Worm (Caenorhabditis elegans): ENCODE measurements around the gene ced-4.

ced-4 gene

DNA sequence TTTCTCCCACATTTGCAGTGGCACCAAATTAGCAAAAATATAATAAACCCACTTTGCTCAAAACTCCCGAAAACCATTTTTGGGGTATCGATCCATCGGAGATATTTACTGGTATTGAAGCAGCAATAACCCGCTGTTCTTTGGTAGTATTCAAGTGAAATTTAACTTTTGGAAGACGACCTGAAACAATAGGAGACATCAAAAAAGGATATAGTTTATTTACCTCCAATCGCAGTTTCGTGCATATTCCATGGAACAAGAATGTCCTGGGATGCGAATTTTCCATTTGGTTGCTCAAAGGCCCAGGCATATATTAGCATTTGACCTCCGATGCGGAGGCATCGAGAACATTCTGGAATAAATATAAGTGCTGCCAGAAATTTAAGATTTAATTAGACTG, 21.3 kb downstream of the ced-4 start:
- TF ChIP-seq flh-1 (GFP tag; optimal IDR thresholded peaks at IDR 0.05) (no peak), drap-1 (GFP tag; optimal IDR thresholded peaks at IDR 0.05) (no peak), lsy-2 (tag; optimal IDR thresholded peaks at IDR 0.05) (no peak), unc-62 (GFP tag; optimal IDR thresholded peaks at IDR 0.05) (no peak), lin-13 (tag; optimal IDR thresholded peaks at IDR 0.05) (no peak), unc-39 (tag; optimal IDR thresholded peaks at IDR 0.05) (no peak)

- no peak for TF ChIP-seq nhr-76 (tag; optimal IDR thresholded peaks at IDR 0.05)
These were observed 22.5 kb downstream of the ced-4 start, which contains the start of gene C35D10.12 for ce11 chrIII:4874671-4875070. Gene C35D10.12 (minus strand): TSS chrIII:4874771.

ce11 chrIII:4875663-4876062, 23.5 kb downstream of the ced-4 start:
- TF ChIP-seq ces-1 (GFP tag; optimal IDR thresholded peaks at IDR 0.05) (peak; percentile 21), drap-1 (GFP tag; optimal IDR thresholded peaks at IDR 0.05) (no peak)

ce11 chrIII:4878281-4878680, 26.2 kb downstream of the ced-4 start, which contains the start of the genes tost-1 and arx-6:
Gene tost-1 (minus strand): TSS chrIII:4878311.
Gene arx-6 (plus strand): TSS chrIII:4878658.
- no peak for TF ChIP-seq ces-1 (GFP tag; optimal IDR thresholded peaks at IDR 0.05)
- peak; percentile 50 for TF ChIP-seq mep-1 (tag; optimal IDR thresholded peaks at IDR 0.05)
- peak; percentile 37 for TF ChIP-seq lsy-2 (tag; optimal IDR thresholded peaks at IDR 0.05)
- TF ChIP-seq hlh-1 (tag; optimal IDR thresholded peaks at IDR 0.05): no peak
- TF ChIP-seq pha-4 (tag; optimal IDR thresholded peaks at IDR 0.05): peak; percentile 19

- no peak for TF ChIP-seq ces-1 (GFP tag; optimal IDR thresholded peaks at IDR 0.05)
These were observed 27.3 kb downstream of the ced-4 start, which contains the start of gene C35D10.1 for ce11 chrIII:4879445-4879844. Gene C35D10.1 (plus strand): TSS chrIII:4879745.

DNA sequence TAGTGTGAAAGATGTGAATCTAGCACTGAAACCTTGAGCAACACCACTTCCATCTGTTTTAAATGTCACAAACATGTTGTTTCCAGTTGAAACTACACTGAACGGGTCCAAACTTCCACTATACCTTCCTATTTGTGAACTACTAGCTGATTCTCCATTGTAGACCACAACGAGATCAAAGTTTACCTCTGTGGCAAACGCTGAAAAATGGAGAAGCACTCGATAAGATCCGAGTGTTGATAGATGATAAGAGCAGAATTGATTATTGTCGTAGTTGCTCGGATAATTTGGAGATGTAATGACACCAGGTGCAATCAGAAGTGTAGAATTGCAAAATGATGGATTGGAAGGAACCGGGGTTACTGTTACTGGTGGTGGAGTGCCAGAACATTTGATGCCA, 29.8 kb downstream of the ced-4 start:
- TF ChIP-seq drap-1 (GFP tag; optimal IDR thresholded peaks at IDR 0.05): no peak
- no peak for TF ChIP-seq hlh-1 (tag; optimal IDR thresholded peaks at IDR 0.05)
- no peak for TF ChIP-seq tbx-8 (GFP tag; optimal IDR thresholded peaks at IDR 0.05)
- TF ChIP-seq zip-8 (tag; optimal IDR thresholded peaks at IDR 0.05): no peak
- no peak for TF ChIP-seq nhr-76 (tag; optimal IDR thresholded peaks at IDR 0.05)
- TF ChIP-seq mep-1 (tag; optimal IDR thresholded peaks at IDR 0.05): no peak
- TF ChIP-seq sem-2 (GFP tag; optimal IDR thresholded peaks at IDR 0.05): no peak
- TF ChIP-seq ceh-43 (GFP tag; optimal IDR thresholded peaks at IDR 0.05): no peak
- no peak for TF ChIP-seq ham-2 (GFP tag; optimal IDR thresholded peaks at IDR 0.05)
- TF ChIP-seq M03D4.4 (tag; optimal IDR thresholded peaks at IDR 0.05): no peak
- no peak for TF ChIP-seq lsy-2 (tag; optimal IDR thresholded peaks at IDR 0.05)
- no peak for TF ChIP-seq elt-1 (tag; optimal IDR thresholded peaks at IDR 0.05; ENCODE audit: borderline replicate concordance, insufficient read depth)
- no peak for TF ChIP-seq snpc-4 (tag; optimal IDR thresholded peaks at IDR 0.05)
- TF ChIP-seq nhr-12 (tag; optimal IDR thresholded peaks at IDR 0.05): no peak
- TF ChIP-seq sptf-1 (tag; optimal IDR thresholded peaks at IDR 0.05): no peak
- TF ChIP-seq mab-5 (tag; optimal IDR thresholded peaks at IDR 0.05): no peak
- no peak for TF ChIP-seq ces-1 (GFP tag; optimal IDR thresholded peaks at IDR 0.05)
- TF ChIP-seq ceh-83 (GFP tag; optimal IDR thresholded peaks at IDR 0.05): no peak
- TF ChIP-seq bed-3 (GFP tag; optimal IDR thresholded peaks at IDR 0.05): no peak
- no peak for TF ChIP-seq unc-62 (GFP tag; optimal IDR thresholded peaks at IDR 0.05)

- no peak for TF ChIP-seq lin-13 (tag; optimal IDR thresholded peaks at IDR 0.05)
These were observed 31.3 kb downstream of the ced-4 start, which contains the start of gene clec-5 for ce11 chrIII:4883429-4883828. Gene clec-5 (minus strand): TSS chrIII:4883606.

ce11 chrIII:4887291-4887690, 35.2 kb downstream of the ced-4 start, which contains the start of gene clec-6:
Gene clec-6 (minus strand): TSS chrIII:4887444.
- TF ChIP-seq lin-32 (GFP tag; optimal IDR thresholded peaks at IDR 0.05) (no peak), ham-2 (GFP tag; optimal IDR thresholded peaks at IDR 0.05) (no peak), blmp-1 (tag; optimal IDR thresholded peaks at IDR 0.05) (no peak), drap-1 (GFP tag; optimal IDR thresholded peaks at IDR 0.05) (no peak), nhr-76 (tag; optimal IDR thresholded peaks at IDR 0.05) (no peak)
